Worm (Caenorhabditis elegans): Measurements from ENCODE around the gene vps-33.2.

DNA sequence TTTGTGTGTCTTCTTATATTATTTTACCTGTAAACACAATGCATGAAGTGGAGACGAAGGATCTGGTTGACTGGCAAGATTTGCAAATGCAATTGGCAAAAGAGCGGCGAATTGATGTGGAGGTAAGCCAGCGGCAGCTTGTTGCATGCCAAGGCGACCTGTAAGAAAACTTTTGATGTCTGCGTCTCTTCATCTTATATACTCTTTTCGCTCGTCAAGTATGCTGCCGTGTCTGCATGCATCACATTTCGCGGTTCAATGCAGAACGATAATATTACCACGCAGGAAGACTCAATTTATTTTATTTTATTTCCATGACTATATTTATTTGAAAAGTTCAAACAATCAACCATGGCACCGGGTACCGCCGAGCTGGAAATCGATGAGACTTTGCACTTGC is at the start of gene vps-33.2:
- TF ChIP-seq pha-4 (GFP tag; IDR thresholded peaks at IDR 0.05): no peak
- TF ChIP-seq pha-4 (tag; optimal IDR thresholded peaks at IDR 0.05): no peak
- TF ChIP-seq mxl-2 (GFP tag; conservative IDR thresholded peaks at IDR 0.05): no peak
- TF ChIP-seq ces-1 (GFP tag; optimal IDR thresholded peaks at IDR 0.05): no peak
- TF ChIP-seq attf-4 (tag; optimal IDR thresholded peaks at IDR 0.05): no peak
- TF ChIP-seq ama-1 (optimal IDR thresholded peaks at IDR 0.05): no peak
- no peak for TF ChIP-seq nhr-11 (tag; optimal IDR thresholded peaks at IDR 0.05)
- TF ChIP-seq nhr-76 (tag; optimal IDR thresholded peaks at IDR 0.05): no peak
- TF ChIP-seq mxl-3 (GFP tag; optimal IDR thresholded peaks at IDR 0.05): no peak
